Worm (Caenorhabditis elegans) whole organism, L4 larva: Measurements from ENCODE around the gene rbmx-2.

Experiments used
- F49E8.2 ChIP-seq: sonication (generic microtip); optimal IDR thresholded peaks from 2 replicates; lab custom pipeline; 2016; ENCODE audit warnings: missing compliant biosample characterization, mild to moderate bottlenecking, missing genetic modification characterization, borderline replicate concordance
- T20F7.1 ChIP-seq: fragments of 200-800 bp; sonication (Bioruptor generic); optimal IDR thresholded peaks from 2 replicates; lab custom pipeline; 2018; ENCODE audit warnings: mild to moderate bottlenecking, missing genetic modification characterization, missing compliant biosample characterization
- ZK546.5 ChIP-seq, 2 experiments: sonication (generic microtip); optimal IDR thresholded peaks; 2 replicates each; lab custom pipeline; 2017; ENCODE audit warnings: missing biosample characterization in 2 of 2, missing genetic modification characterization in 2 of 2
- aly-2 ChIP-seq: sonication (generic microtip); optimal IDR thresholded peaks from 2 replicates; lab custom pipeline; 2018; ENCODE audit warnings: missing biosample characterization, missing genetic modification characterization
- ama-1 ChIP-seq: fragments of 150-350 bp; optimal IDR thresholded peaks from 2 replicates; lab custom pipeline; 2014; ENCODE audit warnings: inconsistent platforms, mixed read lengths
- ceh-20 ChIP-seq: fragments of 200-800 bp; sonication (Bioruptor generic); IDR thresholded peaks from 2 replicates; pipeline ENCODE4 v1.3.6; 2022; ENCODE audit warnings: missing genetic modification reagents, missing genetic modification characterization, missing compliant biosample characterization
- ceh-32 ChIP-seq: sonication (generic microtip); optimal IDR thresholded peaks from 2 replicates; lab custom pipeline; 2016; ENCODE audit warnings: mild to moderate bottlenecking, missing genetic modification characterization, missing compliant biosample characterization; ENCODE audit not compliant: poor library complexity
- ceh-44 ChIP-seq: fragments of 200-800 bp; sonication (Bioruptor generic); IDR thresholded peaks from 2 replicates; pipeline ENCODE4 v1.3.6; 2022; ENCODE audit warnings: missing genetic modification reagents, missing genetic modification characterization, missing compliant biosample characterization
- ces-1 ChIP-seq: fragments of 150-350 bp; sonication (generic microtip); optimal IDR thresholded peaks from 4 replicates; lab custom pipeline; 2014; ENCODE audit warnings: missing biosample characterization, missing genetic modification reagents, missing genetic modification characterization
- daf-16 ChIP-seq, 3 experiments: sonication (generic microtip); optimal IDR thresholded peaks; 2 replicates each; lab custom pipeline; 2016 to 2017; ENCODE audit warnings: missing genetic modification characterization in 3 of 3, missing genetic modification reagents in 3 of 3, mild to moderate bottlenecking in 2 of 3, missing compliant biosample characterization in 2 of 3, missing biosample characterization in 1 of 3, moderate library complexity in 1 of 3
- daf-8 ChIP-seq: fragments of 200-800 bp; sonication (Bioruptor generic); IDR thresholded peaks from 2 replicates; pipeline ENCODE4 v1.3.6; 2022; ENCODE audit warnings: missing genetic modification characterization, missing compliant biosample characterization
- dmd-6 ChIP-seq: fragments of 200-800 bp; sonication (Bioruptor generic); IDR thresholded peaks from 2 replicates; pipeline ENCODE4 v1.3.6; 2022; ENCODE audit warnings: missing genetic modification reagents, missing genetic modification characterization, missing compliant biosample characterization
- dmd-9 ChIP-seq: fragments of 200-800 bp; sonication (Bioruptor generic); IDR thresholded peaks from 2 replicates; pipeline ENCODE4 v1.3.6; 2022; ENCODE audit warnings: missing genetic modification reagents, missing genetic modification characterization, missing compliant biosample characterization
- duxl-1 ChIP-seq: sonication (generic microtip); optimal IDR thresholded peaks from 2 replicates; lab custom pipeline; 2016; ENCODE audit warnings: mild to moderate bottlenecking, missing genetic modification characterization, moderate library complexity, missing compliant biosample characterization; ENCODE audit not compliant: poor library complexity
- fkh-10 ChIP-seq: fragments of 150-350 bp; optimal IDR thresholded peaks from 2 replicates; lab custom pipeline; 2014; ENCODE audit warnings: missing biosample characterization, missing genetic modification reagents, missing genetic modification characterization
- hlh-11 ChIP-seq: fragments of 200-800 bp; sonication (Bioruptor generic); optimal IDR thresholded peaks from 2 replicates; lab custom pipeline; 2018; ENCODE audit warnings: mild to moderate bottlenecking, missing genetic modification characterization, missing compliant biosample characterization
- hmg-1.1 ChIP-seq: fragments of 200-800 bp; sonication (Bioruptor generic); IDR thresholded peaks from 2 replicates; pipeline ENCODE4 v1.3.6; 2022; ENCODE audit warnings: missing genetic modification reagents, missing genetic modification characterization, missing compliant biosample characterization
- jun-1 ChIP-seq: fragments of 150-350 bp; optimal IDR thresholded peaks from 2 replicates; lab custom pipeline; 2014; ENCODE audit warnings: missing biosample characterization, missing genetic modification reagents, missing genetic modification characterization
- lim-7 ChIP-seq: fragments of 200-800 bp; sonication (Bioruptor generic); IDR thresholded peaks from 2 replicates; pipeline ENCODE4 v1.3.6; 2022; ENCODE audit warnings: missing genetic modification characterization, missing compliant biosample characterization
- lin-38 ChIP-seq: fragments of 200-800 bp; sonication (Bioruptor generic); IDR thresholded peaks from 2 replicates; pipeline ENCODE4 v1.3.6; 2022; ENCODE audit warnings: missing genetic modification reagents, missing genetic modification characterization, missing compliant biosample characterization
- lir-3 ChIP-seq: sonication (generic microtip); optimal IDR thresholded peaks from 2 replicates; lab custom pipeline; 2016; ENCODE audit warnings: mild to moderate bottlenecking, missing genetic modification characterization, missing compliant biosample characterization
- madf-5 ChIP-seq, 2 experiments: fragments of 200-800 bp; sonication (Bioruptor generic); IDR thresholded peaks; 2 replicates each; pipeline ENCODE4 v1.3.6; 2022; ENCODE audit warnings: missing compliant biosample characterization in 2 of 2, missing genetic modification characterization in 2 of 2
- mdt-29 ChIP-seq: fragments of 200-800 bp; sonication (Bioruptor generic); IDR thresholded peaks from 2 replicates; pipeline ENCODE4 v1.3.6; 2022; ENCODE audit warnings: missing genetic modification reagents, missing genetic modification characterization, missing compliant biosample characterization
- mes-2 ChIP-seq: sonication (generic microtip); optimal IDR thresholded peaks from 2 replicates; lab custom pipeline; 2016; ENCODE audit warnings: missing genotype, mild to moderate bottlenecking, missing genetic modification characterization, missing compliant biosample characterization; ENCODE audit not compliant: poor library complexity, severe bottlenecking
- mxl-3 ChIP-seq: fragments of 200-800 bp; sonication (Bioruptor generic); optimal IDR thresholded peaks from 2 replicates; lab custom pipeline; 2018; ENCODE audit warnings: mild to moderate bottlenecking, missing genetic modification characterization, missing compliant biosample characterization
- nhr-10 ChIP-seq: fragments of 150-350 bp; optimal IDR thresholded peaks from 2 replicates; lab custom pipeline; 2014; ENCODE audit warnings: missing biosample characterization, missing genetic modification characterization
- nhr-237 ChIP-seq: sonication (generic microtip); optimal IDR thresholded peaks from 2 replicates; lab custom pipeline; 2017; ENCODE audit warnings: missing biosample characterization, missing genetic modification characterization
- nhr-28 ChIP-seq: fragments of 150-350 bp; optimal IDR thresholded peaks from 2 replicates; lab custom pipeline; 2014; ENCODE audit warnings: missing biosample characterization, missing genetic modification characterization
- nhr-41 ChIP-seq: fragments of 200-800 bp; sonication (Bioruptor generic); IDR thresholded peaks from 2 replicates; pipeline ENCODE4 v1.3.6; 2022; ENCODE audit warnings: missing genetic modification reagents, missing genetic modification characterization, missing compliant biosample characterization
- nhr-6 ChIP-seq: fragments of 150-350 bp; optimal IDR thresholded peaks from 2 replicates; lab custom pipeline; 2014; ENCODE audit warnings: missing biosample characterization, missing genetic modification characterization
- nhr-76 ChIP-seq: fragments of 150-350 bp; optimal IDR thresholded peaks from 2 replicates; lab custom pipeline; 2014; ENCODE audit warnings: missing biosample characterization, missing genetic modification characterization
- php-3 ChIP-seq: fragments of 200-800 bp; sonication (Bioruptor generic); IDR thresholded peaks from 2 replicates; pipeline ENCODE4 v1.3.6; 2022; ENCODE audit warnings: missing genetic modification reagents, missing genetic modification characterization, missing compliant biosample characterization
- pqm-1 ChIP-seq: sonication (generic microtip); optimal IDR thresholded peaks from 2 replicates; lab custom pipeline; 2017; ENCODE audit warnings: missing biosample characterization, missing genetic modification characterization
- sdz-12 ChIP-seq: fragments of 200-800 bp; sonication (Bioruptor generic); optimal IDR thresholded peaks from 2 replicates; lab custom pipeline; 2018; ENCODE audit warnings: mild to moderate bottlenecking, missing genetic modification characterization, missing compliant biosample characterization
- set-16 ChIP-seq: fragments of 200-800 bp; sonication (Bioruptor generic); IDR thresholded peaks from 2 replicates; pipeline ENCODE4 v1.3.6; 2022; ENCODE audit warnings: missing genetic modification reagents, missing genetic modification characterization, missing compliant biosample characterization
- skn-1 ChIP-seq: fragments of 150-350 bp; optimal IDR thresholded peaks from 2 replicates; lab custom pipeline; 2014; ENCODE audit warnings: missing biosample characterization, missing genetic modification characterization
- snpc-4 ChIP-seq: fragments of 150-350 bp; optimal IDR thresholded peaks from 2 replicates; lab custom pipeline; 2014; ENCODE audit warnings: missing biosample characterization, missing genetic modification characterization
- spr-1 ChIP-seq: sonication (generic microtip); optimal IDR thresholded peaks from 2 replicates; lab custom pipeline; 2016; ENCODE audit warnings: mild to moderate bottlenecking, missing genetic modification characterization, missing compliant biosample characterization
- unc-130 ChIP-seq: sonication (generic microtip); optimal IDR thresholded peaks from 2 replicates; lab custom pipeline; 2016; ENCODE audit warnings: missing genetic modification reagents, missing genetic modification characterization, missing compliant biosample characterization
- unc-39 ChIP-seq: sonication (generic microtip); optimal IDR thresholded peaks from 2 replicates; lab custom pipeline; 2017; ENCODE audit warnings: missing biosample characterization, missing genetic modification characterization
- zag-1 ChIP-seq: fragments of 150-350 bp; optimal IDR thresholded peaks from 2 replicates; lab custom pipeline; 2014; ENCODE audit warnings: missing biosample characterization, missing genetic modification characterization
- zfp-2 ChIP-seq: sonication (generic microtip); optimal IDR thresholded peaks from 2 replicates; lab custom pipeline; 2016; ENCODE audit warnings: mild to moderate bottlenecking, missing genetic modification characterization, missing compliant biosample characterization
- zfp-3 ChIP-seq: fragments of 200-800 bp; sonication (Bioruptor generic); conservative IDR thresholded peaks from 2 replicates; pipeline ENCODE4 v1.3.6; 2022; ENCODE audit warnings: missing genetic modification reagents, missing genetic modification characterization, missing compliant biosample characterization
- zip-11 ChIP-seq: fragments of 200-800 bp; sonication (Bioruptor generic); IDR thresholded peaks from 2 replicates; pipeline ENCODE4 v1.3.6; 2022; ENCODE audit warnings: missing genetic modification characterization, missing compliant biosample characterization
- zip-2 ChIP-seq: fragments of 150-350 bp; optimal IDR thresholded peaks from 2 replicates; lab custom pipeline; 2014; ENCODE audit warnings: missing biosample characterization, missing genetic modification characterization
- ztf-11 ChIP-seq: fragments of 150-350 bp; optimal IDR thresholded peaks from 2 replicates; lab custom pipeline; 2014; ENCODE audit warnings: missing biosample characterization, missing genetic modification characterization

The rbmx-2 gene

DNA sequence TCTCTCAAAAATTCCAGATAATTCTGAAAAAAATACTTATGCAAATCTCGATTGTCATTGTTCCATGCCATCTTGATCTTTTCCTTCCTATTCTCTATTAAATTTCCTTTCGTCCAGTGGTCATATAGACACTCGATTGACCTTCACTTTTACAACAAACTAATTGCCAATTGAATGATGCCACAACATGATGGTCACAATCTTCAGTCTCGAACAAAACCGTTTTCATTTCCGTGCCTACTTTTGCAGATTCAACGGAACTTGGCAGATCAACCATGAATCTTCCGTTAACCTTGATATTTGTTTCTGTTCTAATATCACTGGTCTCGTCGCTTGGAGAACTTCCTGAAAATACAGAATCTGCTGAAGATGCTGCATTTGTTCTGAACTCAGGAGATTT is 23.3 kb downstream of the rbmx-2 start, which contains the start of gene F40H3.2:
Gene F40H3.2 (plus strand): TSS at position 250 of the 400 bp plus-strand sequence.
- no peak for TF ChIP-seq ceh-20 (GFP tag; lab: Robert Waterston, UW)
- TF ChIP-seq mdt-29 (GFP tag; lab: Robert Waterston, UW): no peak
- no peak for TF ChIP-seq ztf-11 (tag; lab: Kevin White, UChicago)
- TF ChIP-seq dmd-9 (GFP tag; lab: Robert Waterston, UW): no peak
- TF ChIP-seq zip-2 (tag; lab: Kevin White, UChicago): no peak
- TF ChIP-seq pqm-1 (tag; lab: Kevin White, UChicago): no peak
- no peak for TF ChIP-seq lir-3
- TF ChIP-seq zip-11: no peak
- TF ChIP-seq spr-1 (tag; lab: Kevin White, UChicago): no peak
- TF ChIP-seq ceh-32 (tag; lab: Kevin White, UChicago): no peak
- TF ChIP-seq snpc-4 (tag; lab: Kevin White, UChicago): no peak
- TF ChIP-seq nhr-6 (tag; lab: Kevin White, UChicago): no peak
- TF ChIP-seq lim-7: no peak
- TF ChIP-seq nhr-28 (tag; lab: Kevin White, UChicago): no peak
- TF ChIP-seq lin-38 (GFP tag; lab: Robert Waterston, UW): no peak
- no peak for TF ChIP-seq nhr-10 (tag; lab: Kevin White, UChicago)

DNA sequence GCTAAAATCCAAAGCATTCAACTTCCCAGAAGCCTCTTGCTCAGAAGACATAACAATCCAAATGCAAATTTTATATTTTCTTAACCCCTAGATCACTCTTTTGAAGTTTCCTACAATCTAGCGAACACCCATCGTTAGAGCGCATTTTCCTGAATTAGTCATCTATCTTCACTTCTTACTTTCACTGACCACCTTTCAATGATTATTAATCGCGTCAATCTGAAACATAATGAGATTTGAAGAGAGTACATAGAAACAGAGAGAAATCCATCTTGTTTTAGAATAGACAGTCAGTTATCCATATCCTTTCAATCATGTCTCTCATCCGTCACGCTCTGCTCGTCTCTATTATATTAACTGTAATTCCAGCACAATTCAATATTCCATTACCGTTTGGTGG is 25.5 kb downstream of the rbmx-2 start, which contains the start of gene F40H3.3:
Gene F40H3.3 (plus strand): TSS at position 280 of the 400 bp plus-strand sequence.
- no peak for TF ChIP-seq hlh-11 (tag; lab: Kevin White, UChicago)
- TF ChIP-seq, all 104 proteins: peak for 0

DNA sequence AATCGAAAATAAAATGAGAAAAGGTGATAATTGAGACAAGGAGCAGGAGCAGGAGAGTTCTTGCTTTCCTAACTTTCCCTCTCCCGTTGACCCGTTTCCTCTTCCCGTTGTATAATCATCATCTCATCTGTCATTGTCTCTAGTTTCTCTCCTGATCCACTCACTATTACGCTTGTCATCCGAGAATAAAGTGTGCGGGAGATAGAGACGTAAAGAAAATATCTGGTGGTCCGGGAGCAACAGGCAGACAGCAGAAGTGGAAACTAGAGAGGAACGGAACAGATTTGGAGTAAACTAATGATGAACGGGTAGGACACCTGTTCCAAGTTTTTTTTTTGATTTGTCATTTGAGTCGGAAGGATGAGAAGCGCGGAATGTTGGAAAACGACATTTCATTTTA is 26.5 kb downstream of the rbmx-2 start:
- TF ChIP-seq daf-16 (GFP tag; optimal IDR thresholded peaks at IDR 0.05; lab: Kevin White, UChicago): peak in 1 of 2 experiments; percentile 71
- TF ChIP-seq daf-16 (tag; optimal IDR thresholded peaks at IDR 0.05; lab: Kevin White, UChicago): no peak
- TF ChIP-seq T20F7.1 (GFP tag; lab: Kevin White, UChicago): no peak

DNA sequence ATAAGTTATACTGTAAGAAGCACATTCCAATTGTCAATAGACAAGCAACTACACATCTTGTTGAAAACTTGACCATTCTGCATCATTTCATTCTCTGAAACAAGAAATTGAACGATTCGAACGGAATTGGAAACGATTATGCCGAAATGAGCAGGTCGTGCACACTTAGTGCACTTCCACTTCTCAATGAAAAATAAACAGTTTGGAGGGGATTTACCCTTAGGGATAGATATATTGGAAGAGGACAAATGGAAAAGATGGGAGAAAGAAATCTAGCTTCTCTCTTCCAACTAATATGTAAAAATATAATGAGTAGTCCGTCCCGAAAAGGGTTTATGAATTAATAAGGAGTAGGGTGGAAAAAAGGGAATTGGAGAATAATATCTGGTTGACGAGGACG is 27.6 kb downstream of the rbmx-2 start, which contains the start of gene hst-3.1:
Gene hst-3.1 (minus strand): TSS at position 101 of the 400 bp plus-strand sequence.
- TF ChIP-seq zag-1 (no peak), ZK546.5 (tag; optimal IDR thresholded peaks at IDR 0.05; lab: Kevin White, UChicago) (no peak), mes-2 (tag; lab: Kevin White, UChicago) (no peak), jun-1 (tag; lab: Kevin White, UChicago) (no peak), nhr-76 (tag; lab: Kevin White, UChicago) (no peak), mxl-3 (GFP tag; lab: Kevin White, UChicago) (no peak), snpc-4 (tag; lab: Kevin White, UChicago) (no peak), zfp-3 (GFP tag; lab: Robert Waterston, UW) (no peak), unc-39 (tag; lab: Kevin White, UChicago) (no peak), nhr-41 (no peak), skn-1 (no peak), daf-8 (GFP tag; lab: Robert Waterston, UW) (no peak), pqm-1 (tag; lab: Kevin White, UChicago) (no peak), dmd-6 (GFP tag; lab: Robert Waterston, UW) (no peak), sdz-12 (GFP tag; lab: Kevin White, UChicago) (no peak), madf-5 (GFP tag; IDR thresholded peaks at IDR 0.05; lab: Robert Waterston, UW) (no peak), F49E8.2 (tag; lab: Kevin White, UChicago) (no peak)

DNA sequence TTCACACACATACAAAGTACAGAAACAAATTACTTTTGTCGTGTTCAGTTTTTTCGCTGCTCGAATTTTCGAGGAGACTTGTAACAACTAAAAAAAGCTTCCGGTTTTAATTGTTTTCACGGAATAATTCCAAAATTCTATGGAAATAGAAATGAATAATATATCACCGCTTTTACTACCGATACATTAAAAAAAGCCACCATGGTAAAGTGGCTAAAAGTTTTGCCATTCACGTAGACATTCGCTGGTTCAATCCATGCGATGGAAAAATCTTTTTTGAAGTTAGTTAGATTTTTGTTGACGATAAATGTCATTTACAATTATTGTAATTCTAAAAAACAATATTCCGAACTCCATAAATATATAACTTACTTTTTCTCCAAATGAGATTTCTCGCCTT is 28.0 kb downstream of the rbmx-2 start:
- no peak for TF ChIP-seq aly-2 (tag; lab: Kevin White, UChicago)
- TF ChIP-seq ceh-44 (GFP tag; lab: Robert Waterston, UW): no peak
- no peak for TF ChIP-seq fkh-10 (GFP tag; lab: Kevin White, UChicago)
- no peak for TF ChIP-seq ces-1 (GFP tag; lab: Kevin White, UChicago)
- no peak for TF ChIP-seq zfp-2 (tag; lab: Kevin White, UChicago)
- no peak for TF ChIP-seq set-16
- no peak for TF ChIP-seq ama-1 (lab: Kevin White, UChicago)
- TF ChIP-seq php-3 (GFP tag; lab: Robert Waterston, UW): no peak
- no peak for TF ChIP-seq duxl-1
- TF ChIP-seq nhr-237 (tag; lab: Kevin White, UChicago): no peak
- TF ChIP-seq unc-130: no peak
- TF ChIP-seq hmg-1.1: no peak
- TF ChIP-seq zfp-3 (GFP tag; lab: Robert Waterston, UW): no peak
